Fruit fly (Drosophila melanogaster) whole organism, adult: ENCODE results near the gene CG7906.
A peak's percentile ranks its signal among the peaks of the same experiment; 100 is the strongest.

Experiments used
- CG11617 ChIP-seq: fragments of 200-800 bp; sonication (Bioruptor generic); optimal IDR thresholded peaks from 2 replicates; lab custom pipeline; 2017; ENCODE audit warnings: mild to moderate bottlenecking, missing biosample characterization, missing genetic modification reagents, missing genetic modification characterization
- CG12768 ChIP-seq: fragments of 200-800 bp; sonication (Bioruptor generic); optimal IDR thresholded peaks from 2 replicates; lab custom pipeline; 2017; ENCODE audit warnings: missing biosample characterization, missing genetic modification characterization, mild to moderate bottlenecking, moderate library complexity, missing genetic modification reagents
- CG14711 ChIP-seq: fragments of 200-800 bp; sonication (Bioruptor generic); optimal IDR thresholded peaks from 2 replicates; lab custom pipeline; 2018; ENCODE audit warnings: missing biosample characterization, mild to moderate bottlenecking, missing genetic modification characterization, moderate library complexity
- CG1620 ChIP-seq: fragments of 200-800 bp; sonication (Bioruptor generic); optimal IDR thresholded peaks from 2 replicates; lab custom pipeline; 2016; ENCODE audit warnings: missing biosample characterization, missing genetic modification characterization
- CG33017 ChIP-seq: fragments of 200-800 bp; sonication (Bioruptor generic); optimal IDR thresholded peaks from 2 replicates; lab custom pipeline; 2018; ENCODE audit warnings: missing biosample characterization, mild to moderate bottlenecking, missing genetic modification characterization, moderate library complexity
- CG5204 ChIP-seq: fragments of 200-800 bp; sonication (Bioruptor generic); optimal IDR thresholded peaks from 2 replicates; lab custom pipeline; 2016; ENCODE audit warnings: missing biosample characterization, missing genetic modification characterization
- CG7045 ChIP-seq: fragments of 200-800 bp; sonication (Bioruptor generic); optimal IDR thresholded peaks from 2 replicates; lab custom pipeline; 2017; ENCODE audit warnings: missing biosample characterization, mild to moderate bottlenecking, missing genetic modification characterization
- CG7101 ChIP-seq: fragments of 200-800 bp; sonication (Bioruptor generic); optimal IDR thresholded peaks from 2 replicates; lab custom pipeline; 2018; ENCODE audit warnings: missing biosample characterization, mild to moderate bottlenecking, missing genetic modification characterization, moderate library complexity
- Clk ChIP-seq: fragments of 200-800 bp; sonication (Bioruptor generic); optimal IDR thresholded peaks from 2 replicates; lab custom pipeline; 2017; ENCODE audit warnings: missing biosample characterization, missing genetic modification characterization
- Crg-1 ChIP-seq: fragments of 200-800 bp; sonication (Bioruptor generic); optimal IDR thresholded peaks from 2 replicates; lab custom pipeline; 2016; ENCODE audit warnings: missing biosample characterization, missing genetic modification characterization
- Hr96 ChIP-seq: fragments of 200-800 bp; sonication (Bioruptor generic); optimal IDR thresholded peaks from 2 replicates; lab custom pipeline; 2016; ENCODE audit warnings: missing biosample characterization, missing genetic modification characterization
- Mnt ChIP-seq: fragments of 200-800 bp; sonication (Bioruptor generic); optimal IDR thresholded peaks from 2 replicates; lab custom pipeline; 2016; ENCODE audit warnings: missing biosample characterization, mild to moderate bottlenecking, missing genetic modification characterization
- bab1 ChIP-seq: fragments of 200-800 bp; sonication (Bioruptor generic); optimal IDR thresholded peaks from 3 replicates; lab custom pipeline; 2019; ENCODE audit warnings: missing biosample characterization, mild to moderate bottlenecking, missing genetic modification characterization, moderate library complexity
- cic ChIP-seq: fragments of 200-800 bp; sonication (Bioruptor generic); optimal IDR thresholded peaks from 2 replicates; lab custom pipeline; 2017; ENCODE audit warnings: missing biosample characterization, mild to moderate bottlenecking, missing genetic modification characterization, moderate library complexity
- cnc ChIP-seq, 2 experiments: fragments of >200 bp; optimal IDR thresholded peaks; 2 replicates each; lab custom pipeline; 2017
- kay ChIP-seq: fragments of 200-800 bp; sonication (Bioruptor generic); peaks from one replicate; lab custom pipeline; 2016; ENCODE audit warnings: missing biosample characterization, missing genetic modification characterization, borderline replicate concordance
- ovo ChIP-seq: fragments of 200-800 bp; sonication (Bioruptor generic); optimal IDR thresholded peaks from 2 replicates; lab custom pipeline; 2016; ENCODE audit warnings: missing biosample characterization, missing genetic modification characterization
- pad ChIP-seq: fragments of 200-800 bp; sonication (Bioruptor generic); optimal IDR thresholded peaks from 3 replicates; lab custom pipeline; 2017; ENCODE audit warnings: missing biosample characterization, missing genetic modification characterization, mild to moderate bottlenecking, moderate library complexity, missing genetic modification reagents
- tj ChIP-seq: fragments of 200-800 bp; sonication (Bioruptor generic); optimal IDR thresholded peaks from 3 replicates; lab custom pipeline; 2017; ENCODE audit warnings: missing biosample characterization, mild to moderate bottlenecking, missing genetic modification characterization, moderate library complexity
- toe ChIP-seq: fragments of 200-800 bp; sonication (Bioruptor generic); optimal IDR thresholded peaks from 2 replicates; lab custom pipeline; 2016; ENCODE audit warnings: missing biosample characterization, missing genetic modification characterization

Gene CG7906

DNA sequence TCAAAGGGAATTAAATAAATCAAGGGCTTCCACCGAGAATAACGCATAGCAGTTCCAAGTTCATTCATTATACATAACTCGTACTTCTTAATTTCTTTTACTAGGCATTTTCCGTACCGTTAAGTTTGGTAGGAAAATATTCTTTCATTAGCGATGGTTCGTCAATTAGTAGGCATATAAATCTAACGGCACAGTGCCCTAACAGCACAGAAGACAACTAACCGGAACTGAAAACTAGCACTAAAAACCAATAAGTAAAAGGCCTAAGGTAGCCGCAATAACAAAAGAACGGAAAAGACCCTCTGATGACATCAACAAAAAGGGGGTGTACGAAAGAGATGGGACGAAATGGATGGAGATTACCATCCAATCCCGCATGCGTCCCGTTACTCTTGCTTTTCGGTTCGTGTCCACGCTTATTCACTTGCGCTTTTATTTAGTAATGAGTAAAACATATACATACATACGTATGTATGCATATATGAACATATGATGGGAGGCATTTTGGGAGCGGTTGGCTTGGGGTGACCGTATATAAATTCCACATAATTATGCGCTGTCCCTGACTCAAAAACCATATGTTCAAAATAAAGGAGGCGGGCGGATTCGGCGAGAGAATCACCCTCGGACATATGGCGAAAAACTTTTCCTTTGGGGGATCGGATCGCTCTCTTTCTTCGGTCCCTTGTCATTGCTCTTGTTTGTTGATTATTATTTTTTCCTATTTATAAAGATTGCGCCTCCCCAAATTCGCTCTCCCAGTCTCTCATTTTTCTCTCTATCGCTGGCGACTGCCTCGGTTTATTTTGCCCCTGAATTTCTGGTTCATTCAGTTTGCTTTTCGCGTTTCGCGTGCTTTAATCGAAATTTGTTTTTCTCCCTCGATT lies 15.6 kb upstream of the CG7906 start:
- TF ChIP-seq CG7045 (GFP tag; lab: Kevin White, UChicago): no peak
- no peak for TF ChIP-seq tj
- no peak for TF ChIP-seq Clk (GFP tag; lab: Kevin White, UChicago)
- TF ChIP-seq Crg-1 (GFP tag; lab: Kevin White, UChicago): no peak
- TF ChIP-seq ovo (GFP tag; lab: Kevin White, UChicago): peak; percentile 82
- TF ChIP-seq kay (GFP tag; lab: Kevin White, UChicago): peak; percentile 32
- peak; percentile 94 for TF ChIP-seq pad (GFP tag; lab: Kevin White, UChicago)

DNA sequence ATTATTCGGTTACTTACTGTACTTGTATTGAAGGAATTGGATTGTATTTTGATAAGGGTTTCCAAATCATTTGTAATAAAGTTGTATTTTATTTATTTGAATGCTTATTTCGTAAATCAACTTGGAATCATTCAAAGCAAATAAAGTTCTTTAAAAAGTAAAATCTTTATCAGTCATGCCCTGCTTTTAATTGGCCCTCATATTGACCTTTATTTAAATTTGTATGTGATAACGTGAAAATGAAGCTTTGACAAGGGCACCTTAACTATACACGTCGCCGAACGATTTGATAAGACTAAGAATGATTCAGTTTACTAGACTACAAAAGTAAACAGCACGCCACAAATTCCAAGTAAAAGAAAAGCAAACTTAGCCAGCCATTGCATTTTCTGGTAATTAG lies 14.2 kb upstream of the CG7906 start:
- TF ChIP-seq kay (GFP tag; lab: Kevin White, UChicago): peak; percentile 80
- TF ChIP-seq pad (GFP tag; lab: Kevin White, UChicago): no peak
- TF ChIP-seq bab1: no peak

DNA sequence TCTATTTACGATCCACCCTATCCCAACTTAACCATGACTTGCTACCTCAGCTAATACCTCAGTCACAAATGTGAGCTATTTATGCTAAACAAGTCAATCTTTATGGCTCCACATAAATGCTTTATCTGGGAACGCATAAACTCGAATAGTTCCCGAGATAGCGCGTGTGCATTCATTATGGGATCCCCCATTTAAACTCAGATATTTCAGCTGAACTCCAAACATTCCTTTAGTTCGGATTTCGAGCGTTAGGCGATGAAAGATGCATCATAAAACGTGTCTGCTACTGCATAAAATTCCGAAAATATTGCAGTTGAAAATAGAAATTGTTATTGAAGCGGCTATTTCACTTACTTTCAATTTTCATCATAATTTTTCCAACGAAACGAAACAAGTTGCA lies 13.0 kb upstream of the CG7906 start:
- no peak for TF ChIP-seq Crg-1 (GFP tag; lab: Kevin White, UChicago)
- TF ChIP-seq cic: no peak
- no peak for TF ChIP-seq bab1
- no peak for TF ChIP-seq Clk (GFP tag; lab: Kevin White, UChicago)
- TF ChIP-seq CG14711 (tag; lab: Kevin White, UChicago): no peak
- no peak for TF ChIP-seq CG33017 (tag; lab: Kevin White, UChicago)
- TF ChIP-seq CG7045 (GFP tag; lab: Kevin White, UChicago): no peak
- no peak for TF ChIP-seq Mnt (GFP tag; lab: Kevin White, UChicago)
- TF ChIP-seq toe (GFP tag; lab: Kevin White, UChicago): no peak
- TF ChIP-seq ovo (GFP tag; lab: Kevin White, UChicago): no peak
- TF ChIP-seq CG5204 (GFP tag; lab: Kevin White, UChicago): no peak
- TF ChIP-seq tj: no peak
- no peak for TF ChIP-seq CG1620 (GFP tag; lab: Kevin White, UChicago)
- TF ChIP-seq CG11617: no peak
- no peak for TF ChIP-seq pad (GFP tag; lab: Kevin White, UChicago)
- TF ChIP-seq Hr96 (GFP tag; lab: Kevin White, UChicago): no peak
- no peak for TF ChIP-seq CG12768
- TF ChIP-seq CG7101 (tag; lab: Kevin White, UChicago): no peak

DNA sequence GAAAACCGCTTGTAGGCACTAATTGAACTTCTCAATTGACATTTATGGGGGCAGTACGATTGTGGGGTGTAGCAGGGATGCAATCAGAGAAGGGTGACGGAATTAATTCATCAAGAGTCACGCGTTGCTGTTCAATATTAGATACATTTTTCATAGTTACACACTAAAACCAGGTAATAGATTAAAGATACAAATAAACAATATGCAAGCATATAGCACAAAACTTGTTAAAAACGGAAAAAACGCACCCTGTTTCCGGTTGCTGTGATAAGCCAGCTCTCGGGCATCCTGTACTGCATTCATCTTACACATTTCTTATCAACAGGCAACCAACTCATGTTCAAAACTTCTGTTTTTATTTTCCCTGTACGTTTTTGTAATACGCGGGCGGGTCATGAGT lies 7.4 kb upstream of the CG7906 start:
- TF ChIP-seq CG33017 (tag; lab: Kevin White, UChicago) (no peak), pad (GFP tag; lab: Kevin White, UChicago) (no peak), toe (GFP tag; lab: Kevin White, UChicago) (no peak), cnc (optimal IDR thresholded peaks at IDR 0.05; lab: Kevin White, UChicago) (no peak), kay (GFP tag; lab: Kevin White, UChicago) (no peak), Hr96 (GFP tag; lab: Kevin White, UChicago) (no peak), Crg-1 (GFP tag; lab: Kevin White, UChicago) (no peak), Clk (GFP tag; lab: Kevin White, UChicago) (no peak), CG7045 (GFP tag; lab: Kevin White, UChicago) (no peak), tj (no peak), CG5204 (GFP tag; lab: Kevin White, UChicago) (no peak), CG12768 (no peak)

DNA sequence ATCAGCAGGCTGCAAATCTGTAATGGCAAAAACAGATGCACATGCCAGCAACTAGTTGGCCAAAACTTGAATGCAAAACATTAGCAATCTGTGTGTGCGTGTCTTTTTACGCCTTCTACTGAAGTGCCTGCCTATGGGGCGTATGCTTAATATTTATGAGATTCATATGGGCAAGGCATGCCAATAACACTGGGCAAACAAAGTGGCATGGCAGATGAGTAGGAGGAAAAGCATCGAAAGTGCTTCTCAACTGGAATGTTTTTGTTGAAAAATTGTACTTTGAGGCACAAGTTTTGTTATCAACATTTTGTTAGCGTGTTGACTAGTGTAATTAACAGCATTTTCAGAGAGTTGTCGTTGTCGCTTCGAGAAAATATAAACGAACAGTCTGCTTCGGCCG lies 7.0 kb upstream of the CG7906 start:
- no peak for TF ChIP-seq Hr96 (GFP tag; lab: Kevin White, UChicago)
- TF ChIP-seq Mnt (GFP tag; lab: Kevin White, UChicago): no peak
- no peak for TF ChIP-seq ovo (GFP tag; lab: Kevin White, UChicago)
- TF ChIP-seq bab1: no peak
- TF ChIP-seq CG14711 (tag; lab: Kevin White, UChicago): no peak
- TF ChIP-seq tj: no peak
- no peak for TF ChIP-seq Crg-1 (GFP tag; lab: Kevin White, UChicago)

DNA sequence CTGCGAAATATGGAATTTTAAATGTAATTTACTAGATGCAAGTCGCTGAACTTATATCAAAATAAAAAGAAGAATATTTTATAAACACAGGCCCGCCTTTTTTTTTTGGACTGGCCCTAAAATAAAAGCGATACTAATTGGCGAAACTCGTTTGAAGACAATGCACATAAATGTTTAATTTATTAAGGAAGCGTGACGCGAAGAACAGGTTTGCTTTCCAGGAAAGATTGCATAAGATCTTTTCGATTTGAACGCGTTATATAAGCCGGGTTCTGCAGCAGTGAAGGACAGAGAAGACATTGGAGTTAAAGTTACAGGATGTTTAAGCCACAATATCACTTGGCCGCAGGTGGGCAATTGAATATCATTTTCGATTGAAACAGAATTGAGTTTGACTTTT lies 3.3 kb upstream of the CG7906 start, which contains the start of gene CG7924:
TSS of gene CG7924 (plus strand) at position 301 of the 400 bp plus-strand sequence.
- TF ChIP-seq CG12768 (no peak), kay (GFP tag; lab: Kevin White, UChicago) (peak; percentile 79), pad (GFP tag; lab: Kevin White, UChicago) (no peak), cnc (optimal IDR thresholded peaks at IDR 0.05; lab: Kevin White, UChicago) (no peak)

DNA sequence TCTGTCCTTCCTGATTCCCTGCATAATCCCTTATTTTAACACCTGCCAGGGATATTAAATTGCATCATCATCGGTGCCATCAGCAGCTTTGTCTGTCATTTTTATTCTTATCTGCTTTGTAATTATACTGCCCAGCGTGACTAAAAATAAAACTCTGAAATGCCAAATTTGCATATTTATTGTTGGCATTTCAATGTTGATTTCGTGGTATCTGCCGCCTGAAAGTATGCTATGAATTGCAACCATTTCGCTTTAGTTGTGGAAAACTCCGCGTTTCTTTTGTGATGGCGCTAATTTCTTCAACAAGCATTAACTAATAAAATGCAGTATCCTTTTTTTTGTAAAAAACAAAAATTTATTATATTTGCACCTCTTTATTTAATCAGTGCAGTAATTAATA lies 615 bp upstream of the CG7906 start, which contains the start of gene CG34244:
TSS of gene CG34244 (minus strand) at position 122 of the 400 bp plus-strand sequence.
- TF ChIP-seq bab1 (peak; percentile 5), toe (GFP tag; lab: Kevin White, UChicago) (no peak), tj (peak; percentile 71), CG1620 (GFP tag; lab: Kevin White, UChicago) (no peak), cnc (optimal IDR thresholded peaks at IDR 0.05; lab: Kevin White, UChicago) (no peak), CG11617 (no peak), Clk (GFP tag; lab: Kevin White, UChicago) (no peak), ovo (GFP tag; lab: Kevin White, UChicago) (no peak), Hr96 (GFP tag; lab: Kevin White, UChicago) (no peak), kay (GFP tag; lab: Kevin White, UChicago) (no peak)
